Fruit fly (Drosophila melanogaster): ENCODE results near the gene CG11106.

Gene CG11106

DNA sequence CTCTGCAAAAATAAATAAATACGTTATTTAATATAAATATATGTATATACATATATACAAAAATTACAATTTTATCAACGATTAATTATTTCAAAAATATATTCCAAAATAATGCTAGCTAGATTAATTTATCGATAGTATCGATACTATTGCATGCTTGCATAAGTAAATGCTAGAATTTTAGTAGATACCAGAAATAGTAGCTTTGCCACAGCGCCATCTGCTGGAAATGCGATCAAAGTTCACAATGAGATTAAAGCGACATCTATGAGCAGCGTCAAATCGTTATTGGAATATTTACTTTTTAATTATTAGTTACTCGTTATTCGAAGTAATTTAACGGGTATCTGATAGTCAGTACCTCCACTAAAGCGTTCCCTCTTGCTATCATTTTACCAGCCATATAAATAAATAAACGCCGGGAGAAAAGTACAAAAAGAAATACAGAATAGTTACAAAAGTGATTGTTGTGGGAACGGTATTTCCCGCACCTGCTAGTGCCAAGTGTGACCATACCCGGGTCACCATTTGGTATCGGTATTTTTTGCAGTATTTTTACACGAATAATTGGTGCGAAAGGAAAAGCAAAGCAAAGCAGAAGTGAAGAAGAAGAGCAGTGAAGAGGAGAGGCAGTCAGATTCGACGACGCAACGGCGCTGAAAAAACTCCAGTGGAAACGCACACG, 48.1 kb upstream of the CG11106 start, which contains the start of the genes rtv and Dlic (continued):
- TF ChIP-seq Trl (optimal IDR thresholded peaks at IDR 0.05), result no peak
- peak; percentile 10 for TF ChIP-seq Trl (GFP tag; optimal IDR thresholded peaks at IDR 0.05)
- TF ChIP-seq Camta (GFP tag; optimal IDR thresholded peaks at IDR 0.05), result peak; percentile 14
- TF ChIP-seq vnd (GFP tag; IDR thresholded peaks at IDR 0.05; ENCODE audit: partially characterized antibody), result peak; percentile 45; the same call in 1 of the 3 replicates
- TF ChIP-seq tup (GFP tag; optimal IDR thresholded peaks at IDR 0.05), result no peak
- peak; percentile 20 for TF ChIP-seq exex (tag; optimal IDR thresholded peaks at IDR 0.05)
- no peak for TF ChIP-seq seq (GFP tag; IDR thresholded peaks at IDR 0.05)
- peak; percentile 11 for TF ChIP-seq NC2β (GFP tag; optimal IDR thresholded peaks at IDR 0.05)
- peak; percentile 1 for TF ChIP-seq CG13424 (tag; optimal IDR thresholded peaks at IDR 0.05)
- no peak for TF ChIP-seq CG14050 (GFP tag; IDR thresholded peaks at IDR 0.05)
- peak; percentile 17 for TF ChIP-seq CG1233 (GFP tag; optimal IDR thresholded peaks at IDR 0.05)
- 0 out of 3 replicates have a peak, but pooled peaks have one; percentile 47 for TF ChIP-seq Opbp (GFP tag; IDR thresholded peaks at IDR 0.05; ENCODE audit: partially characterized antibody)
- peak; percentile 17 for TF ChIP-seq CG15269 (tag; optimal IDR thresholded peaks at IDR 0.05)
- TF ChIP-seq sd (tag; optimal IDR thresholded peaks at IDR 0.05), result peak; percentile 57
- peak; percentile 60 for TF ChIP-seq nmo (GFP tag; optimal IDR thresholded peaks at IDR 0.05)
- peak; percentile 87 for TF ChIP-seq CG13287 (GFP tag; IDR thresholded peaks at IDR 0.05; ENCODE audit: partially characterized antibody)
- TF ChIP-seq gsb-n (tag; optimal IDR thresholded peaks at IDR 0.05), result peak; percentile 20
- no peak for TF ChIP-seq bowl (GFP tag; IDR thresholded peaks at IDR 0.05)
- peak; percentile 48; the same call in 1 of the 2 replicates for TF ChIP-seq CG32532 (GFP tag; IDR thresholded peaks at IDR 0.05)

- no peak for TF ChIP-seq lmd (GFP tag; IDR thresholded peaks at IDR 0.05)
- no peak for TF ChIP-seq slbo (GFP tag; IDR thresholded peaks at IDR 0.05)
- peak; percentile 30 for TF ChIP-seq CG4617 (GFP tag; optimal IDR thresholded peaks at IDR 0.05; ENCODE audit: borderline replicate concordance)
- no peak for TF ChIP-seq Myb (GFP tag; optimal IDR thresholded peaks at IDR 0.05)
- TF ChIP-seq lbe (GFP tag; optimal IDR thresholded peaks at IDR 0.05), result no peak
- TF ChIP-seq CG7556 (GFP tag; optimal IDR thresholded peaks at IDR 0.05), result no peak
- TF ChIP-seq CG14441 (GFP tag; IDR thresholded peaks at IDR 0.05), result no peak
- TF ChIP-seq Sin3A (optimal IDR thresholded peaks at IDR 0.05), result no peak
- TF ChIP-seq Ptx1 (GFP tag; IDR thresholded peaks at IDR 0.05), result no peak
- no peak for TF ChIP-seq pnt (GFP tag; optimal IDR thresholded peaks at IDR 0.05)
- no peak for TF ChIP-seq pzg (GFP tag; optimal IDR thresholded peaks at IDR 0.05)
- no peak for TF ChIP-seq CG10565 (GFP tag; optimal IDR thresholded peaks at IDR 0.05)
- TF ChIP-seq Hr3 (GFP tag; optimal IDR thresholded peaks at IDR 0.05), result no peak
- no peak for TF ChIP-seq CG11504 (tag; optimal IDR thresholded peaks at IDR 0.05)
- 0 out of 2 replicates have a peak, but pooled peaks have one; percentile 31 for TF ChIP-seq CG32767 (GFP tag; IDR thresholded peaks at IDR 0.05)
- no peak for TF ChIP-seq gce (GFP tag; IDR thresholded peaks at IDR 0.05)
- no peak for TF ChIP-seq Deaf1 (tag; optimal IDR thresholded peaks at IDR 0.05)
- TF ChIP-seq nerfin-2 (GFP tag; IDR thresholded peaks at IDR 0.05; ENCODE audit: partially characterized antibody), result no peak
- no peak for TF ChIP-seq pum (GFP tag; optimal IDR thresholded peaks at IDR 0.05)
- TF ChIP-seq CG8478 (optimal IDR thresholded peaks at IDR 0.05), result peak; percentile 87
- TF ChIP-seq CG12769 (tag; optimal IDR thresholded peaks at IDR 0.05), result peak; percentile 72
- no peak for TF ChIP-seq wdn (GFP tag; IDR thresholded peaks at IDR 0.05)
- peak; percentile 45; the same call in 1 of the 3 replicates for TF ChIP-seq CG34422 (GFP tag; IDR thresholded peaks at IDR 0.05)
- peak; percentile 85 for TF ChIP-seq CG1832 (GFP tag; optimal IDR thresholded peaks at IDR 0.05)
- no peak for TF ChIP-seq Doc3 (GFP tag; IDR thresholded peaks at IDR 0.05; ENCODE audit: partially characterized antibody)
- TF ChIP-seq Aef1 (GFP tag; IDR thresholded peaks at IDR 0.05), result 0 out of 3 replicates have a peak, but pooled peaks have one; percentile 39
- TF ChIP-seq ind (GFP tag; optimal IDR thresholded peaks at IDR 0.05), result no peak
- TF ChIP-seq CG30403 (GFP tag; optimal IDR thresholded peaks at IDR 0.05), result no peak
- no peak for TF ChIP-seq Hr39 (optimal IDR thresholded peaks at IDR 0.05)
- no peak for TF ChIP-seq CG33213 (GFP tag; optimal IDR thresholded peaks at IDR 0.05)
- no peak for TF ChIP-seq CG34224 (GFP tag; IDR thresholded peaks at IDR 0.05; ENCODE audit: partially characterized antibody)
Observed at dm6 chrX:11154511-11155197, 47.4 kb upstream of the CG11106 start.

All from whole organism, embryonic.